Worm (Caenorhabditis elegans) whole organism, L1 larva: ENCODE results near the gene crn-7.

ENCODE experiments used
- C16A3.4 ChIP-seq: fragments of 150-350 bp; optimal IDR thresholded peaks from 2 replicates; lab custom pipeline; 2014; ENCODE audit warnings: missing biosample characterization, missing genetic modification characterization
- C34B4.2 ChIP-seq: sonication (generic microtip); optimal IDR thresholded peaks from 2 replicates; lab custom pipeline; 2017; ENCODE audit warnings: mild to moderate bottlenecking, missing genetic modification characterization, missing compliant biosample characterization
- Y116A8C.19 ChIP-seq: sonication (generic microtip); optimal IDR thresholded peaks from 2 replicates; lab custom pipeline; 2016; ENCODE audit warnings: missing compliant biosample characterization, missing genetic modification characterization, borderline replicate concordance
- blmp-1 ChIP-seq: fragments of 150-350 bp; optimal IDR thresholded peaks from 2 replicates; lab custom pipeline; 2014; ENCODE audit warnings: missing biosample characterization, missing genetic modification characterization
- ceh-88 ChIP-seq: fragments of 200-800 bp; sonication (Bioruptor generic); IDR thresholded peaks from 2 replicates; pipeline ENCODE4 v1.3.6; 2022; ENCODE audit warnings: missing genetic modification characterization, missing compliant biosample characterization
- ceh-90 ChIP-seq: sonication (generic microtip); optimal IDR thresholded peaks from 2 replicates; lab custom pipeline; 2016; ENCODE audit warnings: missing genetic modification characterization, missing compliant biosample characterization
- dpl-1 ChIP-seq, 3 experiments: fragments of 150-350 bp in 2 of 3; sonication (generic microtip) in 1 of 3; optimal IDR thresholded peaks; 2 replicates each; lab custom pipeline; 2014 to 2017; ENCODE audit warnings: missing biosample characterization in 3 of 3, missing genetic modification characterization in 3 of 3, missing genetic modification reagents in 3 of 3
- dsc-1 ChIP-seq: sonication (generic microtip); optimal IDR thresholded peaks from 2 replicates; lab custom pipeline; 2016; ENCODE audit warnings: mild to moderate bottlenecking, missing genetic modification characterization, missing compliant biosample characterization
- egl-13 ChIP-seq: sonication (generic microtip); optimal IDR thresholded peaks from 2 replicates; lab custom pipeline; 2016; ENCODE audit warnings: missing genotype, missing genetic modification reagents, missing genetic modification characterization, missing compliant biosample characterization
- egl-27 ChIP-seq, 2 experiments: fragments of 150-350 bp in 1 of 2; sonication (generic microtip); optimal IDR thresholded peaks; 3 replicates each; lab custom pipeline; 2017 to 2018; ENCODE audit warnings: missing biosample characterization in 2 of 2, missing genetic modification characterization in 2 of 2, missing genetic modification reagents in 2 of 2
- elt-2 ChIP-seq: sonication (generic microtip); optimal IDR thresholded peaks from 2 replicates; lab custom pipeline; 2016; ENCODE audit warnings: missing genetic modification characterization, mild to moderate bottlenecking, inconsistent platforms, missing compliant biosample characterization, missing genetic modification reagents
- fkh-8 ChIP-seq: sonication (generic microtip); optimal IDR thresholded peaks from 2 replicates; lab custom pipeline; 2016; ENCODE audit warnings: mild to moderate bottlenecking, missing genetic modification characterization, missing compliant biosample characterization
- grh-1 ChIP-seq: fragments of 200-800 bp; sonication (Bioruptor generic); IDR thresholded peaks from 2 replicates; pipeline ENCODE4 v1.3.6; 2022; ENCODE audit warnings: missing genetic modification reagents, missing genetic modification characterization, missing compliant biosample characterization
- irx-1 ChIP-seq: sonication (generic microtip); optimal IDR thresholded peaks from 2 replicates; lab custom pipeline; 2016; ENCODE audit warnings: missing genetic modification characterization, missing compliant biosample characterization
- jun-1 ChIP-seq: fragments of 150-350 bp; optimal IDR thresholded peaks from 2 replicates; lab custom pipeline; 2014; ENCODE audit warnings: missing biosample characterization, missing genetic modification reagents, missing genetic modification characterization
- lin-13 ChIP-seq: fragments of 150-350 bp; optimal IDR thresholded peaks from 2 replicates; lab custom pipeline; 2014; ENCODE audit warnings: missing biosample characterization, missing genetic modification reagents, missing genetic modification characterization
- lin-14 ChIP-seq: fragments of 200-800 bp; sonication (Bioruptor generic); optimal IDR thresholded peaks from 2 replicates; lab custom pipeline; 2018; ENCODE audit warnings: mild to moderate bottlenecking, missing genetic modification characterization, moderate library complexity, missing compliant biosample characterization
- lin-15B ChIP-seq: fragments of 150-350 bp; sonication (generic microtip); optimal IDR thresholded peaks from 3 replicates; lab custom pipeline; 2014; ENCODE audit warnings: missing biosample characterization, missing genetic modification characterization
- lsy-2 ChIP-seq, 2 experiments: fragments of 150-350 bp; optimal IDR thresholded peaks; 2 replicates each; lab custom pipeline; 2014; ENCODE audit warnings: missing biosample characterization in 2 of 2, missing genetic modification characterization in 2 of 2
- mdl-1 ChIP-seq, 2 experiments: fragments of 150-350 bp; optimal IDR thresholded peaks; 2 replicates each; lab custom pipeline; 2014 to 2017; ENCODE audit warnings: missing biosample characterization in 2 of 2, missing genetic modification characterization in 2 of 2, inconsistent platforms in 1 of 2
- mef-2 ChIP-seq: fragments of 150-350 bp; optimal IDR thresholded peaks from 2 replicates; lab custom pipeline; 2014; ENCODE audit warnings: missing biosample characterization, missing genetic modification characterization
- mep-1 ChIP-seq: fragments of 150-350 bp; optimal IDR thresholded peaks from 2 replicates; lab custom pipeline; 2014; ENCODE audit warnings: missing biosample characterization, missing genetic modification characterization
- nhr-11 ChIP-seq: fragments of 150-350 bp; optimal IDR thresholded peaks from 2 replicates; lab custom pipeline; 2014; ENCODE audit warnings: missing biosample characterization, missing genetic modification characterization
- nhr-12 ChIP-seq: sonication (generic microtip); optimal IDR thresholded peaks from 2 replicates; lab custom pipeline; 2017; ENCODE audit warnings: missing biosample characterization, missing genetic modification characterization
- nhr-20 ChIP-seq: sonication (generic microtip); optimal IDR thresholded peaks from 2 replicates; lab custom pipeline; 2016; ENCODE audit warnings: mild to moderate bottlenecking, missing genetic modification characterization, missing compliant biosample characterization
- nhr-237 ChIP-seq: fragments of 150-350 bp; optimal IDR thresholded peaks from 2 replicates; lab custom pipeline; 2014; ENCODE audit warnings: missing biosample characterization, missing genetic modification characterization
- nhr-28 ChIP-seq: fragments of 150-350 bp; optimal IDR thresholded peaks from 2 replicates; lab custom pipeline; 2014; ENCODE audit warnings: missing biosample characterization, missing genetic modification characterization
- nhr-47 ChIP-seq: sonication (generic microtip); optimal IDR thresholded peaks from 2 replicates; lab custom pipeline; 2016; ENCODE audit warnings: mild to moderate bottlenecking, missing genetic modification characterization, moderate library complexity, missing compliant biosample characterization
- nhr-71 ChIP-seq: sonication (generic microtip); optimal IDR thresholded peaks from 2 replicates; lab custom pipeline; 2016; ENCODE audit warnings: mild to moderate bottlenecking, missing genetic modification characterization, moderate library complexity, missing compliant biosample characterization
- nhr-76 ChIP-seq: sonication (generic microtip); optimal IDR thresholded peaks from 2 replicates; lab custom pipeline; 2017; ENCODE audit warnings: missing biosample characterization, missing genetic modification characterization
- nhr-77 ChIP-seq: fragments of 150-350 bp; optimal IDR thresholded peaks from 2 replicates; lab custom pipeline; 2014; ENCODE audit warnings: missing biosample characterization, missing genetic modification characterization
- nhr-84 ChIP-seq: sonication (generic microtip); optimal IDR thresholded peaks from 2 replicates; lab custom pipeline; 2017; ENCODE audit warnings: missing biosample characterization, missing genetic modification characterization
- pqm-1 ChIP-seq: sonication (generic microtip); optimal IDR thresholded peaks from 3 replicates; lab custom pipeline; 2017; ENCODE audit warnings: missing biosample characterization, missing genetic modification characterization
- rnt-1 ChIP-seq: sonication (generic microtip); optimal IDR thresholded peaks from 2 replicates; lab custom pipeline; 2016; ENCODE audit warnings: mild to moderate bottlenecking, missing genetic modification characterization, moderate library complexity, missing compliant biosample characterization
- skn-1 ChIP-seq: fragments of 150-350 bp; optimal IDR thresholded peaks from 2 replicates; lab custom pipeline; 2014; ENCODE audit warnings: missing biosample characterization, missing genetic modification characterization
- snpc-4 ChIP-seq: fragments of 150-350 bp; optimal IDR thresholded peaks from 2 replicates; lab custom pipeline; 2014; ENCODE audit warnings: missing biosample characterization, missing genetic modification characterization
- snu-23 ChIP-seq: sonication (generic microtip); optimal IDR thresholded peaks from 2 replicates; lab custom pipeline; 2016; ENCODE audit warnings: missing genetic modification characterization, missing compliant biosample characterization
- sox-4 ChIP-seq: sonication (generic microtip); optimal IDR thresholded peaks from 2 replicates; lab custom pipeline; 2016; ENCODE audit warnings: missing genetic modification characterization, missing compliant biosample characterization
- unc-130 ChIP-seq: fragments of 150-350 bp; optimal IDR thresholded peaks from 2 replicates; lab custom pipeline; 2017; ENCODE audit warnings: missing biosample characterization, missing genetic modification characterization, inconsistent platforms
- unc-30 ChIP-seq: sonication (generic microtip); optimal IDR thresholded peaks from 2 replicates; lab custom pipeline; 2017; ENCODE audit warnings: missing biosample characterization, missing genetic modification characterization
- unc-86 ChIP-seq: sonication (generic microtip); optimal IDR thresholded peaks from 2 replicates; lab custom pipeline; 2016; ENCODE audit warnings: missing genetic modification characterization, missing compliant biosample characterization
- zag-1 ChIP-seq: fragments of 150-350 bp; optimal IDR thresholded peaks from 2 replicates; lab custom pipeline; 2014; ENCODE audit warnings: missing biosample characterization, missing genetic modification characterization

Gene crn-7

DNA sequence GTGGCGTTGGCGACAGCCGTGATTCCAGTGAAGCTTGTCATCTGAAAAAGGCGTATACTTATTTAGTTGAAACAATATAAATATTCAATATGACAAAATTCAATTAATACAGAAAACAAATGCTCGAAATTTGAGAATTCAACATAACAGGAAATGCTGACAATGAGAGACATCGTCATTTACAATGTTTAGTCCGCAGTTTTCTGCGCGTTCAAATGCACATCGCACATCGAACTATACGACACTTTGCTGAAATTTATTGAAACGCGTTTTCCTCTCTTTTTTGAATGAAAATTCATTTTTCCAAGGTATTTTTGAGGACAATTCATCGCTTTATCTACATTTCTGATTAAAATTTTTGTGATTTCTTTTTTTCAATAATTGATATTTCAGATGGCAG, 24.3 kb upstream of the crn-7 start, which contains the start of the genes pbs-6 and cids-1 (continued):
- TF ChIP-seq ceh-88 (GFP tag; lab: Robert Waterston, UW) (no peak), mdl-1 (tag; optimal IDR thresholded peaks at IDR 0.05; lab: Kevin White, UChicago) (no peak), jun-1 (no peak), fkh-8 (no peak), nhr-12 (tag; lab: Kevin White, UChicago) (no peak), snu-23 (GFP tag; lab: Kevin White, UChicago) (peak; percentile 23), nhr-71 (tag; lab: Kevin White, UChicago) (peak; percentile 24), nhr-11 (tag; lab: Kevin White, UChicago) (no peak), mep-1 (tag; lab: Kevin White, UChicago) (no peak), rnt-1 (tag; lab: Kevin White, UChicago) (no peak), nhr-20 (tag; lab: Kevin White, UChicago) (no peak), pqm-1 (tag; lab: Kevin White, UChicago) (no peak), lin-15B (tag; lab: Kevin White, UChicago) (no peak), ceh-90 (tag; lab: Kevin White, UChicago) (no peak), nhr-77 (tag; lab: Kevin White, UChicago) (no peak), irx-1 (no peak), unc-86 (no peak)

- TF ChIP-seq lsy-2 (tag; optimal IDR thresholded peaks at IDR 0.05; lab: Kevin White, UChicago) (no peak), blmp-1 (tag; lab: Kevin White, UChicago) (no peak), nhr-11 (tag; lab: Kevin White, UChicago) (no peak), mef-2 (tag; lab: Kevin White, UChicago) (no peak), egl-27 (tag; optimal IDR thresholded peaks at IDR 0.05; lab: Kevin White, UChicago) (no peak), lin-13 (GFP tag; lab: Kevin White, UChicago) (no peak), unc-30 (tag; lab: Kevin White, UChicago) (no peak), elt-2 (no peak), dsc-1 (no peak), zag-1 (no peak), ceh-90 (tag; lab: Kevin White, UChicago) (no peak), sox-4 (tag; lab: Kevin White, UChicago) (no peak)
Observed at ce11 chrIII:8245591-8245990, 22.7 kb upstream of the crn-7 start, which contains the start of gene C02F5.3. TSS of gene C02F5.3 (plus strand) at chrIII:8245891.

DNA sequence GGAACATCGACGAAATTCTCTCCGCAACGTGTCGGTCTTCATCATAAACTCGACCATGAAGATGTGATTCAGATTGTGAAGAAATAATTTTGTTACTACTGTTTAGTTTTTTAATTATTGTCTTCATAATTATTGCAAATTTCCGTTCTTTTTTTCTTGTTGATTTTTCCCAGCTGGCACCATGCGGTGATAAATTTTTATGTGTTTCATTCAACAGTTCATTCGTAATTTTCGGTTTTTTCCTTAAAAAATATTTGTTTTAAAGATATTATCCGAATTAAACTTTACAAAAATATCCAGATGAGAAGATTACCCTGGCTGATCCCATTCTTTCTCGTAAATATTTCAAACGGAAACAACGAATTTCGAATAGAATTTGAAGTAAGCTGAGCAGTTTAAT, 21.3 kb upstream of the crn-7 start, which contains the start of gene C02F5.13:
Gene C02F5.13 (plus strand): TSS at position 301 of the 400 bp plus-strand sequence.
- TF ChIP-seq mep-1 (tag; lab: Kevin White, UChicago) = no peak
- no peak for TF ChIP-seq nhr-76 (tag; lab: Kevin White, UChicago)
- TF ChIP-seq ceh-88 (GFP tag; lab: Robert Waterston, UW) = no peak
- TF ChIP-seq nhr-47 (tag; lab: Kevin White, UChicago) = no peak
- no peak for TF ChIP-seq C34B4.2 (tag; lab: Kevin White, UChicago)
- TF ChIP-seq ceh-90 (tag; lab: Kevin White, UChicago) = no peak
- TF ChIP-seq C16A3.4 = no peak
- TF ChIP-seq unc-130 (tag; lab: Kevin White, UChicago) = no peak
- no peak for TF ChIP-seq Y116A8C.19 (tag; lab: Kevin White, UChicago)
- no peak for TF ChIP-seq blmp-1 (tag; lab: Kevin White, UChicago)
- TF ChIP-seq skn-1 = no peak
- TF ChIP-seq nhr-84 = no peak

ce11 chrIII:8249381-8249780, 18.9 kb upstream of the crn-7 start, which contains the start of the genes C02F5.10 and C02F5.2:
TSS of gene C02F5.10 (minus strand) at chrIII:8249481.
TSS of gene C02F5.2 (plus strand) at chrIII:8249619.
- no peak for TF ChIP-seq nhr-237
- TF ChIP-seq dpl-1 (GFP tag; optimal IDR thresholded peaks at IDR 0.05; lab: Kevin White, UChicago) = no peak
- no peak for TF ChIP-seq egl-13 (tag; lab: Kevin White, UChicago)
- no peak for TF ChIP-seq grh-1 (GFP tag; lab: Robert Waterston, UW)
- no peak for TF ChIP-seq snpc-4 (tag; lab: Kevin White, UChicago)
- no peak for TF ChIP-seq snu-23 (GFP tag; lab: Kevin White, UChicago)
- no peak for TF ChIP-seq nhr-28 (tag; lab: Kevin White, UChicago)
- TF ChIP-seq pqm-1 (tag; lab: Kevin White, UChicago) = no peak
- TF ChIP-seq C16A3.4 = no peak
- no peak for TF ChIP-seq lin-14 (GFP tag; lab: Kevin White, UChicago)
